Fruit fly (Drosophila melanogaster) whole organism, prepupa: ENCODE measurements around the gene CG31091.

Experiments
- Blimp-1 ChIP-seq: fragments of 200-800 bp; sonication (Bioruptor generic); optimal IDR thresholded peaks from 3 replicates; lab custom pipeline; 2017; ENCODE audit warnings: missing biosample characterization, missing genetic modification characterization, mild to moderate bottlenecking, moderate library complexity, missing genetic modification reagents
- CG10669 ChIP-seq: fragments of 200-800 bp; sonication (Bioruptor generic); optimal IDR thresholded peaks from 3 replicates; lab custom pipeline; 2018; ENCODE audit warnings: missing biosample characterization, mild to moderate bottlenecking, missing genetic modification characterization, moderate library complexity
- CG11294 ChIP-seq: fragments of 200-800 bp; sonication (Bioruptor generic); IDR thresholded peaks from 2 replicates; pipeline ENCODE4 v1.3.6; 2022; ENCODE audit warnings: missing biosample characterization, missing genetic modification characterization
- CG11762 ChIP-seq: fragments of 200-800 bp; sonication (Bioruptor generic); optimal IDR thresholded peaks from 3 replicates; lab custom pipeline; 2016; ENCODE audit warnings: missing biosample characterization, missing genetic modification characterization; ENCODE audit not compliant: insufficient read depth
- CG11902 ChIP-seq: fragments of 200-800 bp; sonication (Bioruptor generic); optimal IDR thresholded peaks from 3 replicates; lab custom pipeline; 2016; ENCODE audit warnings: missing biosample characterization, missing genetic modification characterization
- CG15336 ChIP-seq: fragments of 200-800 bp; sonication (Bioruptor generic); IDR thresholded peaks from 2 replicates; pipeline ENCODE4 v1.3.6; 2022; ENCODE audit warnings: missing biosample characterization, missing genetic modification characterization
- CG1621 ChIP-seq: fragments of 200-800 bp; sonication (Bioruptor generic); optimal IDR thresholded peaks from 3 replicates; lab custom pipeline; 2018; ENCODE audit warnings: missing biosample characterization, mild to moderate bottlenecking, missing genetic modification characterization
- CG16779 ChIP-seq: fragments of 200-800 bp; sonication (Bioruptor generic); optimal IDR thresholded peaks from 3 replicates; lab custom pipeline; 2017; ENCODE audit warnings: missing biosample characterization, mild to moderate bottlenecking, missing genetic modification characterization
- CG3032 ChIP-seq: fragments of 200-800 bp; optimal IDR thresholded peaks from 2 replicates; lab custom pipeline; 2019; ENCODE audit warnings: missing biosample characterization, mild to moderate bottlenecking, missing genetic modification characterization, moderate library complexity
- CG31627 ChIP-seq: fragments of 200-800 bp; sonication (Bioruptor generic); optimal IDR thresholded peaks from 3 replicates; lab custom pipeline; 2016; ENCODE audit warnings: missing biosample characterization, missing genetic modification characterization
- CG34406 ChIP-seq: fragments of 200-800 bp; sonication (Bioruptor generic); optimal IDR thresholded peaks from 3 replicates; lab custom pipeline; 2016; ENCODE audit warnings: missing biosample characterization, missing genetic modification characterization
- CG3919 ChIP-seq: fragments of 200-800 bp; sonication (Bioruptor generic); optimal IDR thresholded peaks from 3 replicates; lab custom pipeline; 2016; ENCODE audit warnings: missing biosample characterization, missing genetic modification characterization
- CG4318 ChIP-seq: fragments of 200-800 bp; sonication (Bioruptor generic); optimal IDR thresholded peaks from 3 replicates; lab custom pipeline; 2017; ENCODE audit warnings: missing biosample characterization, mild to moderate bottlenecking, missing genetic modification characterization
- CG6163 ChIP-seq: fragments of 200-800 bp; sonication (Bioruptor generic); IDR thresholded peaks from 3 replicates; pipeline ENCODE4 v1.3.6; 2022; ENCODE audit warnings: missing biosample characterization, missing genetic modification characterization
- CG6276 ChIP-seq: fragments of 200-800 bp; sonication (Bioruptor generic); optimal IDR thresholded peaks from 2 replicates; lab custom pipeline; 2017; ENCODE audit warnings: missing biosample characterization, mild to moderate bottlenecking, missing genetic modification characterization
- CG6792 ChIP-seq: fragments of 200-800 bp; sonication (Bioruptor generic); optimal IDR thresholded peaks from 3 replicates; lab custom pipeline; 2016; ENCODE audit warnings: missing biosample characterization, missing genetic modification characterization
- CG6808 ChIP-seq: fragments of 200-800 bp; sonication (Bioruptor generic); optimal IDR thresholded peaks from 3 replicates; lab custom pipeline; 2017; ENCODE audit warnings: missing biosample characterization, missing genetic modification characterization, mild to moderate bottlenecking, moderate library complexity, missing genetic modification reagents
- CG6854 ChIP-seq: fragments of 200-800 bp; sonication (Bioruptor generic); optimal IDR thresholded peaks from 2 replicates; lab custom pipeline; 2017; ENCODE audit warnings: missing biosample characterization, mild to moderate bottlenecking, missing genetic modification characterization
- CG7368 ChIP-seq: fragments of 200-800 bp; sonication (Bioruptor generic); optimal IDR thresholded peaks from 3 replicates; lab custom pipeline; 2016; ENCODE audit warnings: missing biosample characterization, missing genetic modification characterization
- CG8119 ChIP-seq: fragments of 200-800 bp; sonication (Bioruptor generic); IDR thresholded peaks from 3 replicates; pipeline ENCODE4 v1.3.6; 2022; ENCODE audit warnings: missing biosample characterization, missing genetic modification characterization
- CG8319 ChIP-seq: fragments of 200-800 bp; sonication (Bioruptor generic); optimal IDR thresholded peaks from 3 replicates; lab custom pipeline; 2016; ENCODE audit warnings: missing biosample characterization, missing genetic modification characterization
- CG8632 ChIP-seq: fragments of 200-800 bp; sonication (Bioruptor generic); optimal IDR thresholded peaks from 3 replicates; lab custom pipeline; 2016; ENCODE audit warnings: missing biosample characterization, missing genetic modification characterization
- CG9139 ChIP-seq: fragments of 200-800 bp; sonication (Bioruptor generic); optimal IDR thresholded peaks from 3 replicates; lab custom pipeline; 2017; ENCODE audit warnings: missing biosample characterization, mild to moderate bottlenecking, missing genetic modification characterization
- Eip75B ChIP-seq: fragments of 200-800 bp; sonication (Bioruptor generic); optimal IDR thresholded peaks from 3 replicates; lab custom pipeline; 2016; ENCODE audit warnings: missing biosample characterization, missing genetic modification characterization
- Eip78C ChIP-seq: fragments of 200-800 bp; sonication (Bioruptor generic); peaks from one replicate; lab custom pipeline; 2016; ENCODE audit warnings: missing biosample characterization, missing genetic modification characterization
- Eip93F ChIP-seq: fragments of 200-800 bp; sonication (Bioruptor generic); optimal IDR thresholded peaks from 2 replicates; lab custom pipeline; 2016; ENCODE audit warnings: missing biosample characterization, mild to moderate bottlenecking, missing genetic modification characterization
- Ets21C ChIP-seq: fragments of 200-800 bp; sonication (Bioruptor generic); optimal IDR thresholded peaks from 3 replicates; lab custom pipeline; 2016; ENCODE audit warnings: missing biosample characterization, missing genetic modification characterization
- Gug ChIP-seq: fragments of 200-800 bp; sonication (Bioruptor generic); IDR thresholded peaks from 2 replicates; pipeline ENCODE4 v1.3.6; 2022; ENCODE audit warnings: missing biosample characterization, missing genetic modification characterization
- Hr38 ChIP-seq: sonication (Bioruptor generic); optimal IDR thresholded peaks from 2 replicates; lab custom pipeline; 2016; ENCODE audit warnings: missing biosample characterization, missing genetic modification characterization
- Hr39 ChIP-seq: fragments of 200-800 bp; sonication (Bioruptor generic); optimal IDR thresholded peaks from 2 replicates; lab custom pipeline; 2016; ENCODE audit warnings: missing biosample characterization, missing genetic modification characterization
- Hr4 ChIP-seq: fragments of 200-800 bp; sonication (Bioruptor generic); optimal IDR thresholded peaks from 3 replicates; lab custom pipeline; 2016; ENCODE audit warnings: missing biosample characterization, missing genetic modification characterization
- Lpt ChIP-seq: fragments of 200-800 bp; sonication (Bioruptor generic); optimal IDR thresholded peaks from 3 replicates; lab custom pipeline; 2016; ENCODE audit warnings: missing biosample characterization, missing genetic modification characterization
- Met ChIP-seq: fragments of 200-800 bp; sonication (Bioruptor generic); optimal IDR thresholded peaks from 3 replicates; lab custom pipeline; 2016; ENCODE audit warnings: missing biosample characterization, missing genetic modification characterization
- Smox ChIP-seq: fragments of 200-800 bp; sonication (Bioruptor generic); optimal IDR thresholded peaks from 3 replicates; lab custom pipeline; 2016; ENCODE audit warnings: missing biosample characterization, missing genetic modification characterization
- Sox14 ChIP-seq: fragments of 200-800 bp; sonication (Bioruptor generic); optimal IDR thresholded peaks from 3 replicates; lab custom pipeline; 2016; ENCODE audit warnings: missing biosample characterization, missing genetic modification characterization
- Sox15 ChIP-seq: fragments of 200-800 bp; sonication (Bioruptor generic); optimal IDR thresholded peaks from 3 replicates; lab custom pipeline; 2016; ENCODE audit warnings: missing biosample characterization, missing genetic modification characterization
- cyc ChIP-seq: fragments of 200-800 bp; sonication (Bioruptor generic); optimal IDR thresholded peaks from 3 replicates; lab custom pipeline; 2016; ENCODE audit warnings: missing biosample characterization, missing genetic modification characterization
- dac ChIP-seq: fragments of 200-800 bp; sonication (Bioruptor generic); optimal IDR thresholded peaks from 2 replicates; lab custom pipeline; 2017; ENCODE audit warnings: missing biosample characterization, mild to moderate bottlenecking, missing genetic modification characterization
- dsx ChIP-seq: fragments of 200-800 bp; optimal IDR thresholded peaks from 3 replicates; lab custom pipeline; 2019; ENCODE audit warnings: missing biosample characterization, mild to moderate bottlenecking, missing genetic modification characterization, moderate library complexity; ENCODE audit not compliant: poor library complexity, severe bottlenecking
- eg ChIP-seq: fragments of 200-800 bp; sonication (Bioruptor generic); IDR thresholded peaks from 3 replicates; pipeline ENCODE4 v1.3.6; 2022; ENCODE audit warnings: missing biosample characterization, missing genetic modification characterization
- esn ChIP-seq: fragments of 200-800 bp; sonication (Bioruptor generic); optimal IDR thresholded peaks from 2 replicates; lab custom pipeline; 2016; ENCODE audit warnings: missing biosample characterization, mild to moderate bottlenecking, missing genetic modification characterization, moderate library complexity
- fd59A ChIP-seq: fragments of 200-800 bp; sonication (Bioruptor generic); optimal IDR thresholded peaks from 2 replicates; lab custom pipeline; 2017; ENCODE audit warnings: missing biosample characterization, mild to moderate bottlenecking, missing genetic modification characterization, missing genetic modification reagents
- fd85E ChIP-seq: fragments of 200-800 bp; sonication (Bioruptor generic); optimal IDR thresholded peaks from 3 replicates; lab custom pipeline; 2016; ENCODE audit warnings: missing biosample characterization, missing genetic modification characterization
- fkh ChIP-seq: fragments of 200-800 bp; sonication (Bioruptor generic); optimal IDR thresholded peaks from 3 replicates; lab custom pipeline; 2017; ENCODE audit warnings: missing biosample characterization, mild to moderate bottlenecking, missing genetic modification characterization, moderate library complexity
- lz ChIP-seq: fragments of 200-800 bp; sonication (Bioruptor generic); optimal IDR thresholded peaks from 3 replicates; lab custom pipeline; 2016; ENCODE audit warnings: missing biosample characterization, missing genetic modification characterization
- net ChIP-seq: fragments of 200-800 bp; sonication (Bioruptor generic); optimal IDR thresholded peaks from 3 replicates; lab custom pipeline; 2016; ENCODE audit warnings: missing biosample characterization, missing genetic modification characterization
- salr ChIP-seq, 2 experiments: fragments of 200-800 bp; sonication (Bioruptor generic); optimal IDR thresholded peaks; 3 replicates each; lab custom pipeline; 2016 to 2018; ENCODE audit warnings: missing biosample characterization in 2 of 2, missing genetic modification characterization in 2 of 2, mild to moderate bottlenecking in 1 of 2
- svp ChIP-seq: fragments of 200-800 bp; sonication (Bioruptor generic); peaks from one replicate; lab custom pipeline; 2016; ENCODE audit warnings: missing biosample characterization, missing genetic modification characterization
- topi ChIP-seq: fragments of 200-800 bp; sonication (Bioruptor generic); optimal IDR thresholded peaks from 3 replicates; lab custom pipeline; 2016; ENCODE audit warnings: missing biosample characterization, missing genetic modification characterization
- vri ChIP-seq: fragments of 200-800 bp; sonication (Bioruptor generic); optimal IDR thresholded peaks from 3 replicates; lab custom pipeline; 2016; ENCODE audit warnings: missing biosample characterization, mild to moderate bottlenecking, missing genetic modification characterization

The CG31091 gene

dm6 chr3R:25883877-25884276 lies 15.8 kb upstream of the CG31091 start:
- TF ChIP-seq CG4318 (GFP tag; lab: Kevin White, UChicago) (no peak), fkh (peak; percentile 6), Hr39 (GFP tag; lab: Kevin White, UChicago) (no peak)
- TF ChIP-seq, all 60 proteins: peak for 1

DNA sequence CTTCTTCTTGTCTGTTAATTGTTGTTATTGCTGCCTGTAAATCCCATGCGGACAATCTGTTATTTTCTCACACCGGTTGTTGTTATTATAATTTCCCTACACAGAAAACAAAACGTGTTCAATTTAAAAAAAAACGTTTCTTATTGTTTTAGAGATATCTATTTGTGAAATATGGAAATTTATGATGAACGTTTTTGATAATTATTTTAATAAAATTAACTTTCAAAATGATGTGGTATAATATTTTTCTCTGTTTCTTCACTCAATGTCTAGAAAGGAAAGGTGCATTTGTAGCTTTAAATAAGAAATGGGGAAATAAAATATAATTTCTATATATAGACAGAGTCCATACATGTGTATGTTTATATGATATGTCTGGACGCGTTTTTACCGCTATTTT lies 15.4 kb upstream of the CG31091 start:
- TF ChIP-seq salr (GFP tag; optimal IDR thresholded peaks at IDR 0.05; lab: Kevin White, UChicago), result peak in 1 of 2 experiments; percentile 64
- peak; percentile 11 for TF ChIP-seq Eip75B (GFP tag; lab: Kevin White, UChicago)
- TF ChIP-seq CG3919 (GFP tag; lab: Kevin White, UChicago), result no peak
- peak; percentile 55 for TF ChIP-seq Met (GFP tag; lab: Kevin White, UChicago)
- no peak for TF ChIP-seq Hr38 (GFP tag; lab: Kevin White, UChicago)
- TF ChIP-seq Eip93F (GFP tag; lab: Kevin White, UChicago), result no peak
- no peak for TF ChIP-seq CG11294 (GFP tag; lab: Robert Waterston, UW)
- TF ChIP-seq Lpt (GFP tag; lab: Kevin White, UChicago), result no peak
- TF ChIP-seq CG6854, result no peak
- no peak for TF ChIP-seq Blimp-1 (GFP tag; lab: Kevin White, UChicago)
- peak; percentile 56 for TF ChIP-seq net
- no peak for TF ChIP-seq CG34406 (GFP tag; lab: Kevin White, UChicago)
- TF ChIP-seq CG8632 (GFP tag; lab: Kevin White, UChicago), result peak; percentile 31
- no peak for TF ChIP-seq Ets21C (GFP tag; lab: Kevin White, UChicago)
- TF ChIP-seq CG6808 (GFP tag; lab: Kevin White, UChicago), result no peak
- TF ChIP-seq Smox (GFP tag; lab: Kevin White, UChicago), result peak; percentile 39
- TF ChIP-seq CG8119 (GFP tag; lab: Robert Waterston, UW), result peak; percentile 79
- peak; percentile 50 for TF ChIP-seq Hr4 (GFP tag; lab: Kevin White, UChicago)
- no peak for TF ChIP-seq CG16779 (tag; lab: Kevin White, UChicago)
- no peak for TF ChIP-seq CG9139 (GFP tag; lab: Kevin White, UChicago)
- TF ChIP-seq CG6163 (GFP tag; lab: Robert Waterston, UW), result peak; percentile 7; the same call in 1 of the 3 replicates
- TF ChIP-seq vri (GFP tag; lab: Kevin White, UChicago), result no peak
- peak; percentile 17 for TF ChIP-seq Sox14 (GFP tag; lab: Kevin White, UChicago)
- no peak for TF ChIP-seq CG4318 (GFP tag; lab: Kevin White, UChicago)
- no peak for TF ChIP-seq CG11902
- TF ChIP-seq CG10669 (GFP tag; lab: Kevin White, UChicago), result peak; percentile 15
- no peak for TF ChIP-seq fd59A (GFP tag; lab: Kevin White, UChicago)
- no peak for TF ChIP-seq CG7368 (GFP tag; lab: Kevin White, UChicago)
- peak; percentile 66 for TF ChIP-seq CG6276 (GFP tag; lab: Kevin White, UChicago)
- TF ChIP-seq cyc (GFP tag; lab: Kevin White, UChicago), result peak; percentile 31
- no peak for TF ChIP-seq CG8319 (GFP tag; lab: Kevin White, UChicago)
- peak; percentile 48 for TF ChIP-seq Eip78C (GFP tag; lab: Kevin White, UChicago)
- TF ChIP-seq CG6792 (GFP tag; lab: Kevin White, UChicago), result peak; percentile 21
- no peak for TF ChIP-seq fd85E
- TF ChIP-seq dsx (GFP tag; lab: Kevin White, UChicago), result no peak
- TF ChIP-seq dac, result no peak
- peak; percentile 77 for TF ChIP-seq eg (GFP tag; lab: Robert Waterston, UW)
- peak; percentile 82 for TF ChIP-seq CG15336 (GFP tag; lab: Robert Waterston, UW)
- no peak for TF ChIP-seq fkh
- peak; percentile 55 for TF ChIP-seq esn (GFP tag; lab: Kevin White, UChicago)
- TF ChIP-seq lz (GFP tag; lab: Kevin White, UChicago), result peak; percentile 25
- TF ChIP-seq topi (GFP tag; lab: Kevin White, UChicago), result peak; percentile 44
- TF ChIP-seq CG3032 (tag; lab: Kevin White, UChicago), result peak; percentile 26
- no peak for TF ChIP-seq CG31627 (GFP tag; lab: Kevin White, UChicago)
- TF ChIP-seq Hr39 (GFP tag; lab: Kevin White, UChicago), result no peak
- peak; percentile 46; the same call in 1 of the 2 replicates for TF ChIP-seq Gug (GFP tag; lab: Robert Waterston, UW)
- peak; percentile 25 for TF ChIP-seq CG11762
- no peak for TF ChIP-seq CG1621 (tag; lab: Kevin White, UChicago)
- TF ChIP-seq Sox15 (GFP tag; lab: Kevin White, UChicago), result no peak
- peak; percentile 71 for TF ChIP-seq svp (GFP tag; lab: Kevin White, UChicago)
